Worm (Caenorhabditis elegans) whole organism, early embryonic: Measurements from ENCODE around the gene nrf-6.

Experiments used
- B0310.2 ChIP-seq: sonication (generic microtip); optimal IDR thresholded peaks from 2 replicates; lab custom pipeline; 2016; ENCODE audit warnings: mild to moderate bottlenecking, missing genetic modification characterization, missing compliant biosample characterization
- F13C5.2 ChIP-seq: sonication (generic microtip); optimal IDR thresholded peaks from 2 replicates; lab custom pipeline; 2017; ENCODE audit warnings: mild to moderate bottlenecking, missing genetic modification characterization, inconsistent platforms, missing compliant biosample characterization
- aly-1 ChIP-seq: sonication (generic microtip); optimal IDR thresholded peaks from 2 replicates; lab custom pipeline; 2016; ENCODE audit warnings: missing genetic modification characterization, missing compliant biosample characterization
- ama-1 ChIP-seq: fragments of 150-350 bp; optimal IDR thresholded peaks from 2 replicates; lab custom pipeline; 2014
- ceh-13 ChIP-seq: fragments of 200-800 bp; sonication (Bioruptor generic); optimal IDR thresholded peaks from 2 replicates; lab custom pipeline; 2018; ENCODE audit warnings: mild to moderate bottlenecking, missing genetic modification characterization, missing compliant biosample characterization
- ceh-36 ChIP-seq: sonication (generic microtip); optimal IDR thresholded peaks from 2 replicates; lab custom pipeline; 2016; ENCODE audit warnings: missing genetic modification characterization, inconsistent platforms, missing compliant biosample characterization
- ets-7 ChIP-seq: sonication (generic microtip); optimal IDR thresholded peaks from 2 replicates; lab custom pipeline; 2016; ENCODE audit warnings: missing genotype, missing genetic modification characterization, missing compliant biosample characterization
- flt-1 ChIP-seq: fragments of 200-800 bp; sonication (Bioruptor generic); IDR thresholded peaks from 2 replicates; pipeline ENCODE4 v1.3.6; 2022; ENCODE audit warnings: missing genetic modification characterization, missing compliant biosample characterization
- hmbx-1 ChIP-seq: sonication (generic microtip); optimal IDR thresholded peaks from 2 replicates; lab custom pipeline; 2016; ENCODE audit warnings: mild to moderate bottlenecking, missing genetic modification characterization, missing compliant biosample characterization
- hmg-4 ChIP-seq: fragments of 200-800 bp; sonication (Bioruptor generic); optimal IDR thresholded peaks from 2 replicates; lab custom pipeline; 2018; ENCODE audit warnings: mild to moderate bottlenecking, missing genetic modification characterization, missing compliant biosample characterization
- hnd-1 ChIP-seq: sonication (generic microtip); optimal IDR thresholded peaks from 2 replicates; lab custom pipeline; 2016; ENCODE audit warnings: missing genetic modification characterization, missing compliant biosample characterization
- pes-1 ChIP-seq: fragments of 200-800 bp; sonication (Bioruptor generic); IDR thresholded peaks from 2 replicates; pipeline ENCODE4 v1.3.6; 2022; ENCODE audit warnings: missing genetic modification reagents, missing genetic modification characterization, missing compliant biosample characterization
- scrt-1 ChIP-seq: fragments of 200-800 bp; sonication (Bioruptor generic); IDR thresholded peaks from 2 replicates; pipeline ENCODE4 v1.3.6; 2022; ENCODE audit warnings: missing genetic modification characterization, missing compliant biosample characterization
- sea-1 ChIP-seq: fragments of 200-800 bp; sonication (Bioruptor generic); conservative IDR thresholded peaks from 2 replicates; pipeline ENCODE4 v1.3.6; 2022; ENCODE audit warnings: missing genetic modification characterization, missing compliant biosample characterization
- tbx-11 ChIP-seq: fragments of 200-800 bp; sonication (Bioruptor generic); IDR thresholded peaks from 2 replicates; pipeline ENCODE4 v1.3.6; 2022; ENCODE audit warnings: missing genetic modification characterization, missing compliant biosample characterization
- tbx-37 ChIP-seq: fragments of 200-800 bp; sonication (Bioruptor generic); conservative IDR thresholded peaks from 2 replicates; pipeline ENCODE4 v1.3.6; 2022; ENCODE audit warnings: missing genetic modification reagents, missing genetic modification characterization, missing compliant biosample characterization
- tra-4 ChIP-seq: sonication (generic microtip); optimal IDR thresholded peaks from 2 replicates; lab custom pipeline; 2017; ENCODE audit warnings: missing genetic modification characterization, missing compliant biosample characterization

nrf-6 gene

ce11 chrII:8016167-8016566, 16.3 kb downstream of the nrf-6 start:
- no peak for TF ChIP-seq F13C5.2
- no peak for TF ChIP-seq hmbx-1 (tag; lab: Kevin White, UChicago)
- TF ChIP-seq tra-4 (tag; lab: Kevin White, UChicago) = no peak
- TF ChIP-seq sea-1 (GFP tag; lab: Robert Waterston, UW) = no peak
- no peak for TF ChIP-seq tbx-11
- no peak for TF ChIP-seq aly-1 (tag; lab: Kevin White, UChicago)
- TF ChIP-seq ceh-36 (tag; lab: Kevin White, UChicago) = no peak
- TF ChIP-seq hmg-4 (GFP tag; lab: Kevin White, UChicago) = no peak
- TF ChIP-seq B0310.2 (tag; lab: Kevin White, UChicago) = no peak
- no peak for TF ChIP-seq hnd-1 (tag; lab: Kevin White, UChicago)

DNA sequence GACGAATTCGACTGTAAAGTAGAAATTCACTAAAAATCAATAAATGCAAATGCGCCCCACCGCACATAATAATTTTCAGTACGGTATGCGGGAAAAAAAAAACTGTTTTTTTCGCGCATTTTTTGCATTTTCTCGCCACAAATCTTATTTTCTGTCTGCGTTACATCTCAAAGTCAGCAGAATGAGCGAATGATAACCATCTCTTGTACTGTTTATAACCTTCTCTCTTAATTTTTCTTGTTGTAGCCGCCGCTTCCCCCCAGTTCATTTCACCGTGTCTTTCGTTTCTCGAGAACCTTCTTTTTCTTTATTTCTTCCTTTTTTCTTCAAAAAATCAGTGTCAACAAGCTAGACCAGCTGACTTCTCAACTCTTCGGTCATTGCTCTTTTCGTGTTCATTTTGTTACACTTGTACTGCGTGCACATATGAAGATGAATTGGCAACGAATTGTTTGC, 17.0 kb downstream of the nrf-6 start:
- no peak for TF ChIP-seq hnd-1 (tag; lab: Kevin White, UChicago)
- TF ChIP-seq aly-1 (tag; lab: Kevin White, UChicago) = no peak
- no peak for TF ChIP-seq ama-1 (lab: Kevin White, UChicago)
- TF ChIP-seq ceh-36 (tag; lab: Kevin White, UChicago) = no peak
- no peak for TF ChIP-seq tbx-11

ce11 chrII:8012071-8013031, 20.2 kb downstream of the nrf-6 start, which contains the start of gene DH11.2:
DH11.2 (plus strand) TSS chrII:8012816.
- TF ChIP-seq aly-1 (tag; lab: Kevin White, UChicago) (no peak), hmbx-1 (tag; lab: Kevin White, UChicago) (no peak), flt-1 (GFP tag; lab: Robert Waterston, UW) (no peak), ama-1 (lab: Kevin White, UChicago) (no peak), hnd-1 (tag; lab: Kevin White, UChicago) (no peak), hmg-4 (GFP tag; lab: Kevin White, UChicago) (no peak), scrt-1 (no peak), tbx-37 (no peak), ceh-36 (tag; lab: Kevin White, UChicago) (no peak), tra-4 (tag; lab: Kevin White, UChicago) (no peak), F13C5.2 (no peak), pes-1 (GFP tag; lab: Robert Waterston, UW) (no peak)

DNA sequence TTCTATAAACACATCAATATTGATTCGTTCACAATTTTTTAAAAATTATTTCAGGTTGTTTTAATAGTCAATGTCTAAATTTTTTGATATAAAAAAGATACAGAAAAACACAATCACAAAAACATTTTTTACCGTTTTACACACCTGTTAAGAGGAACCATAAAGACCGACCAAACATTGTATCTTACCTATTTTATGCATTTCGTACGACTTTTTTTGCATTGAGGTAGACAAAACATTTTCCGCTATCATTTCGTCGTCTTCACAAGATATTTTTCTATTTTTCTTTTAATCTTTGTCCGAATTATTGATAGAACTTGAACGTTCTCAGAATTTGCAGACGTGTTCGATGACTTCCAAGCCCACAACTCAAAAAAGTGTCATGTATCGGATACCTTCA, 24.2 kb downstream of the nrf-6 start, which contains the start of gene glna-2:
Gene glna-2, plus strand, starts transcription at position 301 of the 400 bp plus-strand sequence.
- TF ChIP-seq tbx-37 (no peak), ceh-13 (GFP tag; lab: Kevin White, UChicago) (no peak), scrt-1 (no peak), ama-1 (lab: Kevin White, UChicago) (no peak), tbx-11 (no peak), sea-1 (GFP tag; lab: Robert Waterston, UW) (no peak), B0310.2 (tag; lab: Kevin White, UChicago) (no peak), F13C5.2 (no peak), aly-1 (tag; lab: Kevin White, UChicago) (no peak), ets-7 (tag; lab: Kevin White, UChicago) (no peak), flt-1 (GFP tag; lab: Robert Waterston, UW) (no peak), tra-4 (tag; lab: Kevin White, UChicago) (no peak), hmbx-1 (tag; lab: Kevin White, UChicago) (no peak), pes-1 (GFP tag; lab: Robert Waterston, UW) (no peak), hnd-1 (tag; lab: Kevin White, UChicago) (no peak), hmg-4 (GFP tag; lab: Kevin White, UChicago) (no peak)

DNA sequence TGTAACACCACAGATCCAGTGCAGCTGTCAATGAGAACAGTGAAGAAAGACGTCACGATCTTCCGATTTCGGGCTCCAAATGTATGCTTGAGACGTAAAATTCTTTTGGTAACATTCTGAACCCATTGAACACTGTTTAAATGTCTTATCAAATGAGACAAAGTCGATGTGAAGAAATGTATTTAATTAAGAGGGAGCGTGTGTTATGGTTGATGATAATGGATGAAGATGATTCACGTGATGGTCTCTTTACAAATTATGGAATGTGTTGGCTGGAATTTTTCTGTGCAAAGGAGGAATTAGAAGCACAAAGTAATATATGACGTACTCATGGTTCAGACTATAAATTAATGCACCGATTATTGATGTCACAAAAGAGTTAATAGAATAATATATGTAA, 25.5 kb downstream of the nrf-6 start:
- TF ChIP-seq aly-1 (tag; lab: Kevin White, UChicago) = no peak

- TF ChIP-seq ets-7 (tag; lab: Kevin White, UChicago) (no peak), ceh-36 (tag; lab: Kevin White, UChicago) (no peak)
Observed at ce11 chrII:8004752-8005151, 27.8 kb downstream of the nrf-6 start.

DNA sequence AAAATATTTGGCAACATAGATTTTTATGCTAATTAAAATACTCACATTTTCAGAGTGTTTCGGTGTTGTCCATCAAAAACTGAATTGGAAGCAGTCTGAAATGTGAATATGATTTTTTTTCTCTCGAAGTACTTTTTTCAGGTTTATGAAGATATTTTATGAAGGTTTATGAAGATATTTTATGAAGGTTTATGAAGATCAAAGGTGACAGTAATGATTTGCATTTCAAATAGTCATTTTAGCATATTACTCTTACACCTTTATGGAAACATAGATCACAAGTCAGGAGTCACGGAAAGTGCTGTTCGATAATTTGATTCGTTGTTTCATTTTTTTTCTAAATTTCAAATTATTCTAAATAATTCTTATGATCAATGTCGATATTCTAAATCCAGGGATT, 28.4 kb downstream of the nrf-6 start, which contains the start of gene pgp-11:
Gene pgp-11, minus strand, starts transcription at position 101 of the 400 bp plus-strand sequence.
- TF ChIP-seq pes-1 (GFP tag; lab: Robert Waterston, UW) (no peak), flt-1 (GFP tag; lab: Robert Waterston, UW) (no peak), F13C5.2 (no peak), hmbx-1 (tag; lab: Kevin White, UChicago) (no peak), sea-1 (GFP tag; lab: Robert Waterston, UW) (no peak), hmg-4 (GFP tag; lab: Kevin White, UChicago) (no peak), tbx-11 (no peak), scrt-1 (no peak), hnd-1 (tag; lab: Kevin White, UChicago) (no peak), ama-1 (lab: Kevin White, UChicago) (no peak), ets-7 (tag; lab: Kevin White, UChicago) (no peak), ceh-13 (GFP tag; lab: Kevin White, UChicago) (no peak), aly-1 (tag; lab: Kevin White, UChicago) (no peak), B0310.2 (tag; lab: Kevin White, UChicago) (no peak)
